Worm (Caenorhabditis elegans) whole organism, early embryonic: ENCODE data around the gene gcst-1.

Experiments
- ama-1 ChIP-seq: fragments of 150-350 bp; optimal IDR thresholded peaks from 2 replicates; lab custom pipeline; 2014
- ceh-13 ChIP-seq: fragments of 200-800 bp; sonication (Bioruptor generic); optimal IDR thresholded peaks from 2 replicates; lab custom pipeline; 2018; ENCODE audit warnings: mild to moderate bottlenecking, missing genetic modification characterization, missing compliant biosample characterization
- flt-1 ChIP-seq: fragments of 200-800 bp; sonication (Bioruptor generic); IDR thresholded peaks from 2 replicates; pipeline ENCODE4 v1.3.6; 2022; ENCODE audit warnings: missing genetic modification characterization, missing compliant biosample characterization
- hmbx-1 ChIP-seq: sonication (generic microtip); optimal IDR thresholded peaks from 2 replicates; lab custom pipeline; 2016; ENCODE audit warnings: mild to moderate bottlenecking, missing genetic modification characterization, missing compliant biosample characterization
- hmg-4 ChIP-seq: fragments of 200-800 bp; sonication (Bioruptor generic); optimal IDR thresholded peaks from 2 replicates; lab custom pipeline; 2018; ENCODE audit warnings: mild to moderate bottlenecking, missing genetic modification characterization, missing compliant biosample characterization
- pes-1 ChIP-seq: fragments of 200-800 bp; sonication (Bioruptor generic); IDR thresholded peaks from 2 replicates; pipeline ENCODE4 v1.3.6; 2022; ENCODE audit warnings: missing genetic modification reagents, missing genetic modification characterization, missing compliant biosample characterization
- scrt-1 ChIP-seq: fragments of 200-800 bp; sonication (Bioruptor generic); IDR thresholded peaks from 2 replicates; pipeline ENCODE4 v1.3.6; 2022; ENCODE audit warnings: missing genetic modification characterization, missing compliant biosample characterization
- sea-1 ChIP-seq: fragments of 200-800 bp; sonication (Bioruptor generic); conservative IDR thresholded peaks from 2 replicates; pipeline ENCODE4 v1.3.6; 2022; ENCODE audit warnings: missing genetic modification characterization, missing compliant biosample characterization
- tbx-37 ChIP-seq: fragments of 200-800 bp; sonication (Bioruptor generic); conservative IDR thresholded peaks from 2 replicates; pipeline ENCODE4 v1.3.6; 2022; ENCODE audit warnings: missing genetic modification reagents, missing genetic modification characterization, missing compliant biosample characterization

ce11 chrV:5701106-5701505 lies 11.6 kb upstream of the gcst-1 start:
- TF ChIP-seq ama-1 = no peak
- no peak for TF ChIP-seq hmbx-1 (tag; lab: Kevin White, UChicago)
- no peak for TF ChIP-seq hmg-4 (GFP tag; lab: Kevin White, UChicago)
- TF ChIP-seq sea-1 = no peak
- no peak for TF ChIP-seq flt-1 (GFP tag; lab: Robert Waterston, UW)
- no peak for TF ChIP-seq ceh-13 (GFP tag; lab: Kevin White, UChicago)
- TF ChIP-seq tbx-37 (GFP tag; lab: Robert Waterston, UW) = no peak
- TF ChIP-seq pes-1 (GFP tag; lab: Robert Waterston, UW) = no peak
- TF ChIP-seq scrt-1 (GFP tag; lab: Robert Waterston, UW) = no peak
